Worm (Caenorhabditis elegans): ENCODE data around the gene taf-6.1.

DNA sequence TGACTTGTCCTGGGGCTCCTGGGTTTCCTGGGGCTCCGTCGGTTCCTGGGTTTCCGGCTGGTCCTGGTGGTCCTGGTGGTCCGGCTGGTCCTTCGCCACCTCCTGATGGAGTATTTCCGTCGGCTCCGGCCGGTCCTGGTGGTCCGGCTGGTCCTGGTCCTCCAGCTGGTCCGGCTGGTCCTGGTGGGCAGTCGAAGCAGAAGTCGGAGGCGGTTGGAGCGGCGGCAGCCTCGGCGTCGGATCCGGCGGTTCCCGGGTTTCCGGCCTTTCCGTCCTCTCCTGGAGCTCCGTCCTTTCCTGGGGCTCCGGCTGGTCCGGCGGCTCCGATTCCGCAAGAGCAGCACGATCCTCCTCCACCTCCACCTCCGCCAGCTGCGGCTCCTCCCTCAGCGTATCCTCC is 22.5 kb upstream of the taf-6.1 start:
- no peak for TF ChIP-seq sea-1 (GFP tag; conservative IDR thresholded peaks at IDR 0.05)
- TF ChIP-seq ama-1 (optimal IDR thresholded peaks at IDR 0.05) = no peak
- TF ChIP-seq ceh-36 (tag; optimal IDR thresholded peaks at IDR 0.05) = no peak
- TF ChIP-seq flt-1 (GFP tag; IDR thresholded peaks at IDR 0.05) = no peak
- TF ChIP-seq hmg-4 (GFP tag; optimal IDR thresholded peaks at IDR 0.05) = no peak
- TF ChIP-seq tbx-11 (GFP tag; IDR thresholded peaks at IDR 0.05) = no peak
- no peak for TF ChIP-seq hnd-1 (tag; optimal IDR thresholded peaks at IDR 0.05)
- TF ChIP-seq scrt-1 (GFP tag; IDR thresholded peaks at IDR 0.05) = no peak
- no peak for TF ChIP-seq ceh-13 (GFP tag; optimal IDR thresholded peaks at IDR 0.05)
- no peak for TF ChIP-seq B0310.2 (tag; optimal IDR thresholded peaks at IDR 0.05)

Data from whole organism, early embryonic.